Fruit fly (Drosophila melanogaster) whole organism, embryonic: ENCODE measurements around the gene CstF50.

Experiments used
- CG10565 ChIP-seq: fragments of 200-800 bp; sonication (Bioruptor generic); optimal IDR thresholded peaks from 3 replicates; lab custom pipeline; 2016; ENCODE audit warnings: missing biosample characterization, mild to moderate bottlenecking, missing genetic modification characterization
- CG11456 ChIP-seq: fragments of 200-800 bp; sonication (Bioruptor generic); IDR thresholded peaks from 3 replicates; pipeline ENCODE4 v1.3.6; 2022; ENCODE audit warnings: missing biosample characterization, missing genetic modification characterization
- CG12391 ChIP-seq: fragments of 200-800 bp; sonication (Bioruptor generic); optimal IDR thresholded peaks from 3 replicates; lab custom pipeline; 2018; ENCODE audit warnings: missing biosample characterization, mild to moderate bottlenecking, missing genetic modification characterization, moderate library complexity
- CG12659 ChIP-seq: fragments of 200-800 bp; sonication (Bioruptor generic); optimal IDR thresholded peaks from 3 replicates; lab custom pipeline; 2017; ENCODE audit warnings: mild to moderate bottlenecking, missing biosample characterization, missing genetic modification reagents, missing genetic modification characterization
- CG14667 ChIP-seq: fragments of 200-800 bp; sonication (Bioruptor generic); IDR thresholded peaks from 2 replicates; pipeline ENCODE4 v1.3.6; 2022; ENCODE audit warnings: missing biosample characterization, missing genetic modification characterization
- CG15696 ChIP-seq: fragments of 200-800 bp; sonication (Bioruptor generic); optimal IDR thresholded peaks from 2 replicates; lab custom pipeline; 2019; ENCODE audit warnings: missing biosample characterization, mild to moderate bottlenecking, missing genetic modification characterization, moderate library complexity
- CG17361 ChIP-seq: fragments of 200-800 bp; sonication (Bioruptor generic); IDR thresholded peaks from 3 replicates; pipeline ENCODE4 v1.3.6; 2022; ENCODE audit warnings: missing biosample characterization, missing genetic modification characterization
- CG2712 ChIP-seq: fragments of 200-800 bp; optimal IDR thresholded peaks from 3 replicates; lab custom pipeline; 2019; ENCODE audit warnings: missing biosample characterization, mild to moderate bottlenecking, missing genetic modification characterization, moderate library complexity
- CG31365 ChIP-seq: fragments of 200-800 bp; sonication (Bioruptor generic); optimal IDR thresholded peaks from 2 replicates; lab custom pipeline; 2018; ENCODE audit warnings: missing biosample characterization, mild to moderate bottlenecking, missing genetic modification characterization
- CG32532 ChIP-seq: fragments of 200-800 bp; sonication (Bioruptor generic); IDR thresholded peaks from 2 replicates; pipeline ENCODE4 v1.3.6; 2022; ENCODE audit warnings: missing biosample characterization, missing genetic modification characterization
- CG32767 ChIP-seq: fragments of 200-800 bp; sonication (Bioruptor generic); IDR thresholded peaks from 2 replicates; pipeline ENCODE4 v1.3.6; 2022; ENCODE audit warnings: missing biosample characterization, missing genetic modification characterization
- CG33557 ChIP-seq: fragments of 200-800 bp; sonication (Bioruptor generic); optimal IDR thresholded peaks from 2 replicates; lab custom pipeline; 2019; ENCODE audit warnings: missing biosample characterization, mild to moderate bottlenecking, missing genetic modification characterization, moderate library complexity
- CG4820 ChIP-seq: fragments of 200-800 bp; sonication (Bioruptor generic); optimal IDR thresholded peaks from 3 replicates; lab custom pipeline; 2016; ENCODE audit warnings: missing biosample characterization, missing genetic modification characterization
- CG5953 ChIP-seq: fragments of 200-800 bp; sonication (Bioruptor generic); IDR thresholded peaks from 2 replicates; pipeline ENCODE4 v1.3.6; 2022; ENCODE audit warnings: missing biosample characterization, missing genetic modification characterization
- CG6175 ChIP-seq: fragments of 200-800 bp; sonication (Bioruptor generic); IDR thresholded peaks from 3 replicates; pipeline ENCODE4 v1.3.6; 2022; ENCODE audit warnings: missing biosample characterization, missing genetic modification characterization
- CG6689 ChIP-seq: fragments of 200-800 bp; sonication (Bioruptor generic); IDR thresholded peaks from 2 replicates; pipeline ENCODE4 v1.3.6; 2022; ENCODE audit warnings: missing biosample characterization, missing genetic modification characterization
- CG9817 ChIP-seq: fragments of 200-800 bp; sonication (Bioruptor generic); optimal IDR thresholded peaks from 2 replicates; lab custom pipeline; 2018; ENCODE audit warnings: missing biosample characterization, mild to moderate bottlenecking, missing genetic modification characterization, moderate library complexity
- Dll ChIP-seq: fragments of 200-800 bp; sonication (Bioruptor generic); IDR thresholded peaks from 4 replicates; pipeline ENCODE4 v1.3.6; 2022; ENCODE audit warnings: missing biosample characterization, missing genetic modification characterization; ENCODE audit not compliant: partially characterized antibody
- E2f2 ChIP-seq: fragments of 200-800 bp; sonication (Bioruptor generic); IDR thresholded peaks from 2 replicates; pipeline ENCODE4 v1.3.6; 2022; ENCODE audit warnings: missing biosample characterization, missing genetic modification characterization
- Elba2 ChIP-seq: fragments of 200-800 bp; sonication (Bioruptor generic); optimal IDR thresholded peaks from 3 replicates; lab custom pipeline; 2016; ENCODE audit warnings: missing biosample characterization, missing genetic modification characterization
- Max ChIP-seq: fragments of 200-800 bp; sonication (Bioruptor generic); optimal IDR thresholded peaks from 2 replicates; lab custom pipeline; 2016; ENCODE audit warnings: missing biosample characterization, mild to moderate bottlenecking, missing genetic modification characterization
- Meics ChIP-seq: fragments of 200-800 bp; sonication (Bioruptor generic); optimal IDR thresholded peaks from 2 replicates; lab custom pipeline; 2017; ENCODE audit warnings: missing biosample characterization, mild to moderate bottlenecking, missing genetic modification characterization
- NK7.1 ChIP-seq: fragments of 200-800 bp; sonication (Bioruptor generic); optimal IDR thresholded peaks from 3 replicates; lab custom pipeline; 2016; ENCODE audit warnings: missing biosample characterization, missing genetic modification characterization
- Nf-YB ChIP-seq: fragments of 200-800 bp; sonication (Bioruptor generic); optimal IDR thresholded peaks from 3 replicates; lab custom pipeline; 2019; ENCODE audit warnings: missing biosample characterization, mild to moderate bottlenecking, missing genetic modification characterization, moderate library complexity
- Spps ChIP-seq: fragments of 200-800 bp; sonication (Bioruptor generic); optimal IDR thresholded peaks from 2 replicates; lab custom pipeline; 2018; ENCODE audit warnings: missing biosample characterization, mild to moderate bottlenecking, missing genetic modification characterization
- Sry-δ ChIP-seq: fragments of 200-800 bp; sonication (Bioruptor generic); optimal IDR thresholded peaks from 2 replicates; lab custom pipeline; 2016; ENCODE audit warnings: missing biosample characterization, missing genetic modification characterization
- Ssrp ChIP-seq: fragments of 200-800 bp; sonication (Bioruptor generic); optimal IDR thresholded peaks from 2 replicates; lab custom pipeline; 2018; ENCODE audit warnings: missing biosample characterization, mild to moderate bottlenecking, missing genetic modification characterization, moderate library complexity
- TFAM ChIP-seq: fragments of 200-800 bp; sonication (Bioruptor generic); optimal IDR thresholded peaks from 2 replicates; lab custom pipeline; 2017; ENCODE audit warnings: missing biosample characterization, missing genetic modification characterization, inconsistent platforms
- Trl ChIP-seq, 3 experiments: fragments of >200 bp in 2 of 3; fragments of 200-800 bp in 1 of 3; sonication (Bioruptor generic) in 1 of 3; optimal IDR thresholded peaks; 2 replicates in 1 of 3; 3 replicates in 2 of 3; lab custom pipeline; 2016 to 2017; ENCODE audit warnings: missing biosample characterization in 1 of 3, missing genetic modification characterization in 1 of 3
- YL-1 ChIP-seq: fragments of 200-800 bp; sonication (Bioruptor generic); optimal IDR thresholded peaks from 3 replicates; lab custom pipeline; 2017; ENCODE audit warnings: missing biosample characterization, mild to moderate bottlenecking, missing genetic modification characterization
- bbx ChIP-seq: fragments of 200-800 bp; sonication (Bioruptor generic); IDR thresholded peaks from 2 replicates; pipeline ENCODE4 v1.3.6; 2022; ENCODE audit warnings: missing biosample characterization, missing genetic modification characterization; ENCODE audit not compliant: partially characterized antibody
- bigmax ChIP-seq: fragments of 200-800 bp; sonication (Bioruptor generic); optimal IDR thresholded peaks from 2 replicates; lab custom pipeline; 2018; ENCODE audit warnings: missing biosample characterization, mild to moderate bottlenecking, missing genetic modification characterization
- br ChIP-seq: fragments of >200 bp; optimal IDR thresholded peaks from 2 replicates; lab custom pipeline; 2017
- chif ChIP-seq, 2 experiments: fragments of 200-800 bp; sonication (Bioruptor generic); optimal IDR thresholded peaks; 3 replicates each; lab custom pipeline; 2016; ENCODE audit warnings: missing biosample characterization in 2 of 2, missing genetic modification characterization in 2 of 2
- crol ChIP-seq: fragments of 200-800 bp; sonication (Bioruptor generic); IDR thresholded peaks from 2 replicates; pipeline ENCODE4 v1.3.6; 2022; ENCODE audit warnings: missing biosample characterization, missing genetic modification characterization
- exex ChIP-seq: fragments of 200-800 bp; sonication (Bioruptor generic); optimal IDR thresholded peaks from 4 replicates; lab custom pipeline; 2018; ENCODE audit warnings: missing biosample characterization, mild to moderate bottlenecking, missing genetic modification characterization, moderate library complexity
- gsb-n ChIP-seq: fragments of 200-800 bp; sonication (Bioruptor generic); optimal IDR thresholded peaks from 3 replicates; lab custom pipeline; 2018; ENCODE audit warnings: missing biosample characterization, mild to moderate bottlenecking, missing genetic modification characterization
- hb ChIP-seq: fragments of 200-800 bp; sonication (Bioruptor generic); IDR thresholded peaks from 3 replicates; pipeline ENCODE4 v1.3.6; 2022; ENCODE audit warnings: missing biosample characterization, missing genetic modification characterization; ENCODE audit not compliant: partially characterized antibody
- insv ChIP-seq, 2 experiments: fragments of 200-800 bp; sonication (Bioruptor generic); optimal IDR thresholded peaks; 3 replicates each; lab custom pipeline; 2016 to 2018; ENCODE audit warnings: missing biosample characterization in 2 of 2, missing genetic modification characterization in 2 of 2
- jing ChIP-seq: fragments of 200-800 bp; sonication (Bioruptor generic); optimal IDR thresholded peaks from 2 replicates; lab custom pipeline; 2018; ENCODE audit warnings: missing biosample characterization, mild to moderate bottlenecking, missing genetic modification characterization
- lbe ChIP-seq: fragments of 200-800 bp; sonication (Bioruptor generic); optimal IDR thresholded peaks from 2 replicates; lab custom pipeline; 2016; ENCODE audit warnings: missing biosample characterization, mild to moderate bottlenecking, missing genetic modification characterization
- org-1 ChIP-seq: fragments of 200-800 bp; sonication (Bioruptor generic); optimal IDR thresholded peaks from 2 replicates; lab custom pipeline; 2017; ENCODE audit warnings: missing biosample characterization, missing genetic modification characterization
- sens ChIP-seq: fragments of 200-800 bp; sonication (Bioruptor generic); peaks from one replicate; lab custom pipeline; 2016; ENCODE audit warnings: missing biosample characterization, missing genetic modification characterization
- so ChIP-seq: fragments of 200-800 bp; sonication (Bioruptor generic); IDR thresholded peaks from 3 replicates; pipeline ENCODE4 v1.3.6; 2022; ENCODE audit warnings: missing biosample characterization, missing genetic modification characterization
- sob ChIP-seq: fragments of 200-800 bp; sonication (Bioruptor generic); IDR thresholded peaks from 2 replicates; pipeline ENCODE4 v1.3.6; 2022; ENCODE audit warnings: missing biosample characterization, missing genetic modification characterization
- tap ChIP-seq: fragments of 200-800 bp; optimal IDR thresholded peaks from 3 replicates; lab custom pipeline; 2019; ENCODE audit warnings: missing biosample characterization, mild to moderate bottlenecking, missing genetic modification characterization, moderate library complexity
- tio ChIP-seq: fragments of 200-800 bp; sonication (Bioruptor generic); optimal IDR thresholded peaks from 2 replicates; lab custom pipeline; 2017; ENCODE audit warnings: missing biosample characterization, missing genetic modification characterization, inconsistent platforms
- trh ChIP-seq: fragments of 200-800 bp; sonication (Bioruptor generic); optimal IDR thresholded peaks from 2 replicates; lab custom pipeline; 2016; ENCODE audit warnings: missing biosample characterization, missing genetic modification characterization
- unpg ChIP-seq: fragments of 200-800 bp; sonication (Bioruptor generic); optimal IDR thresholded peaks from 3 replicates; lab custom pipeline; 2018; ENCODE audit warnings: missing biosample characterization, mild to moderate bottlenecking, missing genetic modification characterization, moderate library complexity
- wdn ChIP-seq: fragments of 200-800 bp; sonication (Bioruptor generic); IDR thresholded peaks from 2 replicates; pipeline ENCODE4 v1.3.6; 2022; ENCODE audit warnings: missing biosample characterization, missing genetic modification characterization
- wek ChIP-seq: fragments of 200-800 bp; sonication (Bioruptor generic); optimal IDR thresholded peaks from 3 replicates; lab custom pipeline; 2018; ENCODE audit warnings: missing biosample characterization, mild to moderate bottlenecking, missing genetic modification characterization, moderate library complexity
- zfh1 ChIP-seq: fragments of 200-800 bp; sonication (Bioruptor generic); IDR thresholded peaks from 3 replicates; pipeline ENCODE4 v1.3.6; 2022; ENCODE audit warnings: missing biosample characterization, missing genetic modification characterization

Gene CstF50

DNA sequence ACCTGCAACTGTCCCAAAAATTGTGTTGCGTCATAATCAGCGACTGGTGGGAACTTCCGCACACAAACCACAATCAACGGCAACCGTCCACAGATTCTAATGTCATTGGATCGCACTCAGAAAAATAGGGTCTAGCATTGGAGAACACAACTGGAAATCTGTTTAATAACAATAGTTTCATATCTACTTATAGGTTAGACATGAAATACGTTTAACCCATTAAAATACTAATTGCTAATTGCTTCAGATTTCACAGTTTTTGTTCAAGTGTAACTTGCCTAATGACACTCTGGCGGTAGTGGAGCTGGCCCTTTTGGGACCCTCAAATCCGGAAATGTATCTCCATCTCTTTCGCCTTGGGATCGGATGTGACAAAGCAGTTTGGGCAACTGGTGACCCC lies 40.1 kb downstream of the CstF50 start (continued):
- peak; percentile 93 for TF ChIP-seq sens (GFP tag; lab: Kevin White, UChicago)
- TF ChIP-seq CG5953 (GFP tag; lab: Robert Waterston, UW) = no peak
- TF ChIP-seq hb (GFP tag; lab: Robert Waterston, UW) = no peak
- TF ChIP-seq CG4820 (GFP tag; lab: Kevin White, UChicago) = no peak
- no peak for TF ChIP-seq Meics
- TF ChIP-seq bigmax (GFP tag; lab: Kevin White, UChicago) = no peak
- no peak for TF ChIP-seq trh
- no peak for TF ChIP-seq Nf-YB (GFP tag; lab: Kevin White, UChicago)
- no peak for TF ChIP-seq CG6689 (GFP tag; lab: Robert Waterston, UW)
- TF ChIP-seq E2f2 = no peak
- no peak for TF ChIP-seq tio (GFP tag; lab: Kevin White, UChicago)
- TF ChIP-seq so = no peak
- peak; percentile 37 for TF ChIP-seq unpg (GFP tag; lab: Kevin White, UChicago)
- TF ChIP-seq gsb-n = no peak
- no peak for TF ChIP-seq wek (GFP tag; lab: Kevin White, UChicago)
- no peak for TF ChIP-seq insv (GFP tag; optimal IDR thresholded peaks at IDR 0.05; lab: Kevin White, UChicago)
- peak; percentile 7 for TF ChIP-seq Ssrp (tag; lab: Kevin White, UChicago)
- TF ChIP-seq CG2712 (tag; lab: Kevin White, UChicago) = peak; percentile 59
- TF ChIP-seq CG14667 (GFP tag; lab: Robert Waterston, UW) = no peak
- no peak for TF ChIP-seq crol (GFP tag; lab: Robert Waterston, UW)
- TF ChIP-seq CG32532 (GFP tag; lab: Robert Waterston, UW) = no peak
- no peak for TF ChIP-seq CG12659 (GFP tag; lab: Kevin White, UChicago)
- TF ChIP-seq CG32767 (GFP tag; lab: Robert Waterston, UW) = no peak
- TF ChIP-seq tap (tag; lab: Kevin White, UChicago) = no peak
- no peak for TF ChIP-seq CG11456 (GFP tag; lab: Robert Waterston, UW)
- TF ChIP-seq sob = no peak
- TF ChIP-seq bbx (GFP tag; lab: Robert Waterston, UW) = no peak
- TF ChIP-seq Max (GFP tag; lab: Kevin White, UChicago) = no peak
- TF ChIP-seq Trl (optimal IDR thresholded peaks at IDR 0.05; lab: Kevin White, UChicago) = no peak
- no peak for TF ChIP-seq Trl (GFP tag; optimal IDR thresholded peaks at IDR 0.05; lab: Kevin White, UChicago)
- no peak for TF ChIP-seq CG10565 (GFP tag; lab: Kevin White, UChicago)
- TF ChIP-seq chif (GFP tag; optimal IDR thresholded peaks at IDR 0.05; lab: Kevin White, UChicago) = peak in 1 of 2 experiments; percentile 26
- no peak for TF ChIP-seq lbe
- 0 out of 3 replicates have a peak, but pooled peaks have one; percentile 11 for TF ChIP-seq zfh1 (GFP tag; lab: Robert Waterston, UW)
- TF ChIP-seq wdn (GFP tag; lab: Robert Waterston, UW) = no peak
- no peak for TF ChIP-seq org-1 (GFP tag; lab: Kevin White, UChicago)
- TF ChIP-seq CG33557 (GFP tag; lab: Kevin White, UChicago) = no peak
- TF ChIP-seq CG9817 (tag; lab: Kevin White, UChicago) = no peak
- no peak for TF ChIP-seq Dll (GFP tag; lab: Robert Waterston, UW)
- 0 out of 3 replicates have a peak, but pooled peaks have one; percentile 38 for TF ChIP-seq CG17361 (GFP tag; lab: Robert Waterston, UW)
- no peak for TF ChIP-seq Elba2 (GFP tag; lab: Kevin White, UChicago)
- no peak for TF ChIP-seq jing
- TF ChIP-seq CG31365 (tag; lab: Kevin White, UChicago) = no peak
- TF ChIP-seq TFAM (GFP tag; lab: Kevin White, UChicago) = no peak
- no peak for TF ChIP-seq exex (tag; lab: Kevin White, UChicago)
- TF ChIP-seq NK7.1 (GFP tag; lab: Kevin White, UChicago) = no peak
- no peak for TF ChIP-seq CG6175 (GFP tag; lab: Robert Waterston, UW)
- TF ChIP-seq Spps = no peak
- peak; percentile 42 for TF ChIP-seq CG12391 (tag; lab: Kevin White, UChicago)
- no peak for TF ChIP-seq CG15696 (tag; lab: Kevin White, UChicago)
- no peak for TF ChIP-seq br (lab: Kevin White, UChicago)
- TF ChIP-seq Sry-δ (GFP tag; lab: Kevin White, UChicago) = no peak
- no peak for TF ChIP-seq YL-1 (GFP tag; lab: Kevin White, UChicago)
